Fruit fly (Drosophila melanogaster): ENCODE measurements around the gene Sr-CIV.

Gene Sr-CIV

dm6 chr2L:3566532-3566931 is 42.7 kb upstream of the Sr-CIV start (continued):
- TF ChIP-seq CG10147 (GFP tag; optimal IDR thresholded peaks at IDR 0.05), result no peak
- no peak for TF ChIP-seq Awh (GFP tag; IDR thresholded peaks at IDR 0.05)
- no peak for TF ChIP-seq stc (GFP tag; IDR thresholded peaks at IDR 0.05)
- no peak for TF ChIP-seq vnd (GFP tag; IDR thresholded peaks at IDR 0.05; ENCODE audit: partially characterized antibody)
- TF ChIP-seq cato (GFP tag; optimal IDR thresholded peaks at IDR 0.05; ENCODE audit: borderline replicate concordance), result no peak
- 0 out of 2 replicates have a peak, but pooled peaks have one; percentile 49 for TF ChIP-seq CG17328 (GFP tag; IDR thresholded peaks at IDR 0.05)
- no peak for TF ChIP-seq Dbx (GFP tag; IDR thresholded peaks at IDR 0.05)
- TF ChIP-seq sima (GFP tag; optimal IDR thresholded peaks at IDR 0.05), result no peak
- TF ChIP-seq Six4 (GFP tag; optimal IDR thresholded peaks at IDR 0.05), result peak; percentile 14
- TF ChIP-seq GATAe (GFP tag; conservative IDR thresholded peaks at IDR 0.05), result no peak
- TF ChIP-seq CG10565 (GFP tag; optimal IDR thresholded peaks at IDR 0.05), result no peak
- no peak for TF ChIP-seq Side (GFP tag; optimal IDR thresholded peaks at IDR 0.05)
- no peak for TF ChIP-seq tx (GFP tag; optimal IDR thresholded peaks at IDR 0.05)
- peak; percentile 26 for TF ChIP-seq CG30403 (GFP tag; optimal IDR thresholded peaks at IDR 0.05)
- no peak for TF ChIP-seq ems (GFP tag; optimal IDR thresholded peaks at IDR 0.05)
- peak; percentile 57 for TF ChIP-seq fd96Cb (tag; optimal IDR thresholded peaks at IDR 0.05)
- TF ChIP-seq C15 (GFP tag; IDR thresholded peaks at IDR 0.05), result no peak
- TF ChIP-seq CG7987 (GFP tag; optimal IDR thresholded peaks at IDR 0.05), result no peak
- no peak for TF ChIP-seq CG14965 (GFP tag; optimal IDR thresholded peaks at IDR 0.05; ENCODE audit: borderline replicate concordance)
- TF ChIP-seq twi (tag; optimal IDR thresholded peaks at IDR 0.05), result peak; percentile 25
- peak; percentile 17 for TF ChIP-seq az2 (GFP tag; optimal IDR thresholded peaks at IDR 0.05)
- TF ChIP-seq Atf6 (GFP tag; IDR thresholded peaks at IDR 0.05), result no peak
- TF ChIP-seq gfzf (GFP tag; optimal IDR thresholded peaks at IDR 0.05), result no peak
- no peak for TF ChIP-seq Ravus (GFP tag; IDR thresholded peaks at IDR 0.05)
- TF ChIP-seq Sry-β (GFP tag; optimal IDR thresholded peaks at IDR 0.05), result no peak
- TF ChIP-seq CG11504 (tag; optimal IDR thresholded peaks at IDR 0.05), result peak; percentile 45
- peak; percentile 41 for TF ChIP-seq gsb-n (tag; optimal IDR thresholded peaks at IDR 0.05)
- peak; percentile 34 for TF ChIP-seq CG5245 (GFP tag; optimal IDR thresholded peaks at IDR 0.05)
- TF ChIP-seq chif (GFP tag; optimal IDR thresholded peaks at IDR 0.05), result peak; percentile 14 to 68
- TF ChIP-seq nmo (GFP tag; optimal IDR thresholded peaks at IDR 0.05), result peak; percentile 57
- peak; percentile 46; the same call in 1 of the 2 replicates for TF ChIP-seq CG1024 (GFP tag; IDR thresholded peaks at IDR 0.05)
- no peak for TF ChIP-seq CG7271 (tag; optimal IDR thresholded peaks at IDR 0.05)
- TF ChIP-seq bcd (GFP tag; optimal IDR thresholded peaks at IDR 0.05), result no peak
- no peak for TF ChIP-seq CG4617 (GFP tag; optimal IDR thresholded peaks at IDR 0.05; ENCODE audit: borderline replicate concordance)
- TF ChIP-seq CG7745 (tag; optimal IDR thresholded peaks at IDR 0.05), result no peak
- peak; percentile 65 for TF ChIP-seq CG18262 (tag; optimal IDR thresholded peaks at IDR 0.05)
- TF ChIP-seq CG2116 (GFP tag; optimal IDR thresholded peaks at IDR 0.05), result no peak
- no peak for TF ChIP-seq CG6854 (GFP tag; optimal IDR thresholded peaks at IDR 0.05)
- TF ChIP-seq ato (GFP tag; IDR thresholded peaks at IDR 0.05; ENCODE audit: partially characterized antibody), result no peak
- TF ChIP-seq CG12942 (GFP tag; optimal IDR thresholded peaks at IDR 0.05), result no peak
- peak; percentile 62; the same call in 2 of the 3 replicates for TF ChIP-seq CG17361 (GFP tag; IDR thresholded peaks at IDR 0.05)
- no peak for TF ChIP-seq Sox100B (GFP tag; optimal IDR thresholded peaks at IDR 0.05)
- TF ChIP-seq CG32772 (GFP tag; IDR thresholded peaks at IDR 0.05), result peak; percentile 45; the same call in 1 of the 2 replicates
- TF ChIP-seq psq (GFP tag; optimal IDR thresholded peaks at IDR 0.05), result no peak
- no peak for TF ChIP-seq Abd-B (GFP tag; optimal IDR thresholded peaks at IDR 0.05)
- peak; percentile 7 for TF ChIP-seq CG8944 (GFP tag; optimal IDR thresholded peaks at IDR 0.05)
- TF ChIP-seq HLHmδ (GFP tag; optimal IDR thresholded peaks at IDR 0.05), result no peak
- TF ChIP-seq CG17359 (tag; optimal IDR thresholded peaks at IDR 0.05), result no peak
- TF ChIP-seq CG10321 (GFP tag; IDR thresholded peaks at IDR 0.05), result no peak
- TF ChIP-seq mam (GFP tag; optimal IDR thresholded peaks at IDR 0.05), result no peak
- no peak for TF ChIP-seq tup (GFP tag; optimal IDR thresholded peaks at IDR 0.05)

Data from whole organism, embryonic.